Worm (Caenorhabditis elegans) whole organism, L4 larva: Measurements from ENCODE around the gene dnj-7.

Source experiments
- F37D6.2 ChIP-seq: sonication (generic microtip); optimal IDR thresholded peaks from 2 replicates; lab custom pipeline; 2016; ENCODE audit warnings: mild to moderate bottlenecking, missing genetic modification characterization, missing compliant biosample characterization
- F44E2.7 ChIP-seq: fragments of 200-800 bp; sonication (Bioruptor generic); IDR thresholded peaks from 2 replicates; pipeline ENCODE4 v2.1.2; 2022; ENCODE audit warnings: missing genetic modification characterization, missing compliant biosample characterization
- R02D3.7 ChIP-seq: fragments of 150-350 bp; sonication (generic microtip); optimal IDR thresholded peaks from 3 replicates; lab custom pipeline; 2014; ENCODE audit warnings: missing biosample characterization, missing genetic modification characterization
- T20F7.1 ChIP-seq: fragments of 200-800 bp; sonication (Bioruptor generic); optimal IDR thresholded peaks from 2 replicates; lab custom pipeline; 2018; ENCODE audit warnings: mild to moderate bottlenecking, missing genetic modification characterization, missing compliant biosample characterization
- Y105C5A.15 ChIP-seq: fragments of 200-800 bp; sonication (Bioruptor generic); IDR thresholded peaks from 2 replicates; pipeline ENCODE4 v1.3.6; 2022; ENCODE audit warnings: missing genetic modification characterization, missing compliant biosample characterization
- Y5F2A.4 ChIP-seq: fragments of 200-800 bp; sonication (Bioruptor generic); optimal IDR thresholded peaks from 2 replicates; lab custom pipeline; 2018; ENCODE audit warnings: mild to moderate bottlenecking, missing genetic modification characterization, missing compliant biosample characterization
- aha-1 ChIP-seq: fragments of 150-350 bp; peaks from one replicate; lab custom pipeline; 2014; ENCODE audit warnings: missing biosample characterization, missing genetic modification characterization
- ama-1 ChIP-seq: fragments of 150-350 bp; optimal IDR thresholded peaks from 2 replicates; lab custom pipeline; 2014; ENCODE audit warnings: inconsistent platforms, mixed read lengths
- arid-1 ChIP-seq: fragments of 200-800 bp; sonication (Bioruptor generic); conservative IDR thresholded peaks from 2 replicates; pipeline ENCODE4 v1.3.6; 2022; ENCODE audit warnings: missing genetic modification reagents, missing genetic modification characterization, missing compliant biosample characterization
- ceh-20 ChIP-seq: fragments of 200-800 bp; sonication (Bioruptor generic); IDR thresholded peaks from 2 replicates; pipeline ENCODE4 v1.3.6; 2022; ENCODE audit warnings: missing genetic modification reagents, missing genetic modification characterization, missing compliant biosample characterization
- ceh-44 ChIP-seq: fragments of 200-800 bp; sonication (Bioruptor generic); IDR thresholded peaks from 2 replicates; pipeline ENCODE4 v1.3.6; 2022; ENCODE audit warnings: missing genetic modification reagents, missing genetic modification characterization, missing compliant biosample characterization
- ceh-82 ChIP-seq: sonication (generic microtip); optimal IDR thresholded peaks from 2 replicates; lab custom pipeline; 2017; ENCODE audit warnings: missing biosample characterization, missing genetic modification characterization
- ces-1 ChIP-seq: fragments of 150-350 bp; sonication (generic microtip); optimal IDR thresholded peaks from 4 replicates; lab custom pipeline; 2014; ENCODE audit warnings: missing biosample characterization, missing genetic modification reagents, missing genetic modification characterization
- daf-19 ChIP-seq: fragments of 200-800 bp; sonication (Bioruptor generic); conservative IDR thresholded peaks from 2 replicates; pipeline ENCODE4 v1.3.6; 2022; ENCODE audit warnings: missing genetic modification characterization, missing compliant biosample characterization
- daf-8 ChIP-seq: fragments of 200-800 bp; sonication (Bioruptor generic); IDR thresholded peaks from 2 replicates; pipeline ENCODE4 v1.3.6; 2022; ENCODE audit warnings: missing genetic modification characterization, missing compliant biosample characterization
- dmd-6 ChIP-seq: fragments of 200-800 bp; sonication (Bioruptor generic); IDR thresholded peaks from 2 replicates; pipeline ENCODE4 v1.3.6; 2022; ENCODE audit warnings: missing genetic modification reagents, missing genetic modification characterization, missing compliant biosample characterization
- dmd-8 ChIP-seq: fragments of 200-800 bp; sonication (Bioruptor generic); IDR thresholded peaks from 2 replicates; pipeline ENCODE4 v1.3.6; 2022; ENCODE audit warnings: missing genetic modification characterization, missing compliant biosample characterization
- dpl-1 ChIP-seq: fragments of 150-350 bp; optimal IDR thresholded peaks from 2 replicates; lab custom pipeline; 2014; ENCODE audit warnings: missing biosample characterization, missing genetic modification reagents, missing genetic modification characterization
- duxl-1 ChIP-seq: sonication (generic microtip); optimal IDR thresholded peaks from 2 replicates; lab custom pipeline; 2016; ENCODE audit warnings: mild to moderate bottlenecking, missing genetic modification characterization, moderate library complexity, missing compliant biosample characterization; ENCODE audit not compliant: poor library complexity
- dve-1 ChIP-seq: sonication (generic microtip); optimal IDR thresholded peaks from 2 replicates; lab custom pipeline; 2017; ENCODE audit warnings: antibody characterized with exemption, mild to moderate bottlenecking, missing genetic modification characterization, missing compliant biosample characterization; ENCODE audit not compliant: insufficient read depth
- egl-43 ChIP-seq: fragments of 200-800 bp; sonication (Bioruptor generic); IDR thresholded peaks from 2 replicates; pipeline ENCODE4 v1.3.6; 2022; ENCODE audit warnings: missing genetic modification reagents, missing genetic modification characterization, missing compliant biosample characterization
- hif-1 ChIP-seq, 2 experiments: sonication (generic microtip); optimal IDR thresholded peaks; 2 replicates each; lab custom pipeline; 2016 to 2017; ENCODE audit warnings: missing compliant biosample characterization in 2 of 2, missing genetic modification characterization in 2 of 2, missing genetic modification reagents in 2 of 2, missing genotype in 2 of 2, mild to moderate bottlenecking in 1 of 2
- hlh-11 ChIP-seq: fragments of 200-800 bp; sonication (Bioruptor generic); optimal IDR thresholded peaks from 2 replicates; lab custom pipeline; 2018; ENCODE audit warnings: mild to moderate bottlenecking, missing genetic modification characterization, missing compliant biosample characterization
- hmg-1.1 ChIP-seq: fragments of 200-800 bp; sonication (Bioruptor generic); IDR thresholded peaks from 2 replicates; pipeline ENCODE4 v1.3.6; 2022; ENCODE audit warnings: missing genetic modification reagents, missing genetic modification characterization, missing compliant biosample characterization
- jun-1 ChIP-seq: fragments of 150-350 bp; optimal IDR thresholded peaks from 2 replicates; lab custom pipeline; 2014; ENCODE audit warnings: missing biosample characterization, missing genetic modification reagents, missing genetic modification characterization
- lir-3 ChIP-seq: sonication (generic microtip); optimal IDR thresholded peaks from 2 replicates; lab custom pipeline; 2016; ENCODE audit warnings: mild to moderate bottlenecking, missing genetic modification characterization, missing compliant biosample characterization
- lsy-2 ChIP-seq, 2 experiments: fragments of 150-350 bp in 1 of 2; sonication (generic microtip) in 1 of 2; optimal IDR thresholded peaks; 2 replicates each; lab custom pipeline; 2014 to 2017; ENCODE audit warnings: missing biosample characterization in 2 of 2, missing genetic modification characterization in 2 of 2
- mxl-3 ChIP-seq: fragments of 200-800 bp; sonication (Bioruptor generic); optimal IDR thresholded peaks from 2 replicates; lab custom pipeline; 2018; ENCODE audit warnings: mild to moderate bottlenecking, missing genetic modification characterization, missing compliant biosample characterization
- nhr-102 ChIP-seq: sonication (generic microtip); optimal IDR thresholded peaks from 2 replicates; lab custom pipeline; 2016; ENCODE audit warnings: mild to moderate bottlenecking, missing genetic modification characterization, moderate library complexity, missing compliant biosample characterization
- nhr-111 ChIP-seq: fragments of 200-800 bp; sonication (Bioruptor generic); optimal IDR thresholded peaks from 2 replicates; lab custom pipeline; 2018; ENCODE audit warnings: mild to moderate bottlenecking, missing genetic modification characterization, missing compliant biosample characterization
- nhr-25 ChIP-seq: sonication (generic microtip); optimal IDR thresholded peaks from 2 replicates; lab custom pipeline; 2017; ENCODE audit warnings: missing genetic modification characterization, mild to moderate bottlenecking, missing compliant biosample characterization, antibody characterized with exemption, moderate library complexity, borderline replicate concordance; ENCODE audit not compliant: insufficient read depth
- nhr-48 ChIP-seq: sonication (generic microtip); optimal IDR thresholded peaks from 2 replicates; lab custom pipeline; 2016; ENCODE audit warnings: mild to moderate bottlenecking, missing genetic modification characterization, missing compliant biosample characterization
- nhr-77 ChIP-seq: fragments of 150-350 bp; optimal IDR thresholded peaks from 2 replicates; lab custom pipeline; 2014; ENCODE audit warnings: missing biosample characterization, missing genetic modification characterization
- php-3 ChIP-seq: fragments of 200-800 bp; sonication (Bioruptor generic); IDR thresholded peaks from 2 replicates; pipeline ENCODE4 v1.3.6; 2022; ENCODE audit warnings: missing genetic modification reagents, missing genetic modification characterization, missing compliant biosample characterization
- pqm-1 ChIP-seq: sonication (generic microtip); optimal IDR thresholded peaks from 2 replicates; lab custom pipeline; 2017; ENCODE audit warnings: missing biosample characterization, missing genetic modification characterization
- sdz-12 ChIP-seq: fragments of 200-800 bp; sonication (Bioruptor generic); optimal IDR thresholded peaks from 2 replicates; lab custom pipeline; 2018; ENCODE audit warnings: mild to moderate bottlenecking, missing genetic modification characterization, missing compliant biosample characterization
- set-16 ChIP-seq: fragments of 200-800 bp; sonication (Bioruptor generic); IDR thresholded peaks from 2 replicates; pipeline ENCODE4 v1.3.6; 2022; ENCODE audit warnings: missing genetic modification reagents, missing genetic modification characterization, missing compliant biosample characterization
- unc-62 ChIP-seq, 3 experiments: fragments of 150-350 bp in 1 of 3; sonication (generic microtip); optimal IDR thresholded peaks in 2 of 3; peaks in 1 of 3; 1 replicate in 1 of 3; 2 replicates in 2 of 3; lab custom pipeline; 2014 to 2017; ENCODE audit warnings: missing biosample characterization in 3 of 3, missing genetic modification characterization in 3 of 3, missing genetic modification reagents in 3 of 3, missing genotype in 1 of 3
- zfp-3 ChIP-seq: fragments of 200-800 bp; sonication (Bioruptor generic); conservative IDR thresholded peaks from 2 replicates; pipeline ENCODE4 v1.3.6; 2022; ENCODE audit warnings: missing genetic modification reagents, missing genetic modification characterization, missing compliant biosample characterization
- ztf-11 ChIP-seq: fragments of 150-350 bp; optimal IDR thresholded peaks from 2 replicates; lab custom pipeline; 2014; ENCODE audit warnings: missing biosample characterization, missing genetic modification characterization

Gene dnj-7

ce11 chrX:7181627-7182026 is 12.7 kb upstream of the dnj-7 start (continued):
- TF ChIP-seq mxl-3 (GFP tag; lab: Kevin White, UChicago) (peak; percentile 90), nhr-25 (peak; percentile 91), jun-1 (peak; percentile 97), dmd-6 (peak; percentile 89), R02D3.7 (no peak), ama-1 (lab: Kevin White, UChicago) (no peak), daf-19 (no peak), F44E2.7 (GFP tag; lab: Robert Waterston, UW) (no peak), dpl-1 (GFP tag; lab: Kevin White, UChicago) (peak; percentile 66), nhr-102 (tag; lab: Kevin White, UChicago) (peak; percentile 98), php-3 (GFP tag; lab: Robert Waterston, UW) (peak; percentile 89)

DNA sequence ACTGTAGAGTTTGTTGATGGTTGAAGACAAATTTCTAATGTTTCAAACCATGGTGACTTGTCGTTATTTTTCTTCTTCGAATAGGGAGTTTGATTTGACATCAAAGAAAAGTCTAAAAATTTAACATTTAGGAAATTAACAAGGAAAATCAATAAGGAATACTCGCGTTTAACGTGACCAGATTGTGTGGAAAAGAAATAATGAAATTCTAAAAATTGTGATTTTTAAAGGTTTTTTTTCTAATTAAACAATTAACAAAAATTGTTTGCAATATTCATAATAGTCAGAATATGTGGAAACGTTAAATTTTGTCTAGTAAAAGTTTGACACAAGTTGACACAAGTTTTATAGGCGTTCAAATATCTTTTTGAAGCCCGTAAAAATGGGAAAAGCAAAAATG is 6.8 kb upstream of the dnj-7 start, which contains the start of gene C55B6.4:
TSS of gene C55B6.4 (minus strand) at position 101 of the 400 bp plus-strand sequence.
- TF ChIP-seq aha-1 (tag; lab: Kevin White, UChicago) (peak; percentile 66), hmg-1.1 (GFP tag; lab: Robert Waterston, UW) (no peak), dmd-6 (no peak), duxl-1 (tag; lab: Kevin White, UChicago) (no peak), ceh-44 (GFP tag; lab: Robert Waterston, UW) (no peak), lir-3 (tag; lab: Kevin White, UChicago) (no peak)

- TF ChIP-seq F44E2.7 (GFP tag; lab: Robert Waterston, UW), result no peak
- TF ChIP-seq lir-3 (tag; lab: Kevin White, UChicago), result no peak
- TF ChIP-seq daf-19, result no peak
- no peak for TF ChIP-seq ceh-20 (GFP tag; lab: Robert Waterston, UW)
- no peak for TF ChIP-seq ces-1 (GFP tag; lab: Kevin White, UChicago)
- no peak for TF ChIP-seq arid-1 (GFP tag; lab: Robert Waterston, UW)
- TF ChIP-seq F37D6.2 (tag; lab: Kevin White, UChicago), result no peak
- no peak for TF ChIP-seq mxl-3 (GFP tag; lab: Kevin White, UChicago)
- no peak for TF ChIP-seq nhr-25
- no peak for TF ChIP-seq sdz-12
- TF ChIP-seq hif-1 (tag; optimal IDR thresholded peaks at IDR 0.05; lab: Kevin White, UChicago), result no peak
- no peak for TF ChIP-seq daf-8 (GFP tag; lab: Robert Waterston, UW)
- no peak for TF ChIP-seq ztf-11 (tag; lab: Kevin White, UChicago)
Measured at ce11 chrX:7191882-7192281, 2.5 kb upstream of the dnj-7 start, which contains the start of gene C55B6.7. TSS of gene C55B6.7 (minus strand) at chrX:7191982.

- peak in 1 of 2 experiments; percentile 76 for TF ChIP-seq unc-62 (GFP tag; optimal IDR thresholded peaks at IDR 0.05 in 1 of 2; lab: Kevin White, UChicago)
- TF ChIP-seq unc-62 (tag; optimal IDR thresholded peaks at IDR 0.05; lab: Kevin White, UChicago), result no peak
- TF ChIP-seq aha-1 (tag; lab: Kevin White, UChicago), result peak; percentile 91
- no peak for TF ChIP-seq Y5F2A.4 (GFP tag; lab: Kevin White, UChicago)
Measured at ce11 chrX:7199831-7200414, 5.6 kb downstream of the dnj-7 start, which contains the start of gene C55B6.1. TSS of gene C55B6.1 (plus strand) at chrX:7200364.

- TF ChIP-seq arid-1 (GFP tag; lab: Robert Waterston, UW) (no peak), dve-1 (peak; percentile 55), ceh-44 (GFP tag; lab: Robert Waterston, UW) (no peak), lsy-2 (tag; optimal IDR thresholded peaks at IDR 0.05; lab: Kevin White, UChicago) (no peak), nhr-77 (tag; lab: Kevin White, UChicago) (peak; percentile 33), dmd-8 (no peak), aha-1 (tag; lab: Kevin White, UChicago) (peak; percentile 29), unc-62 (GFP tag; optimal IDR thresholded peaks at IDR 0.05 in 1 of 2; lab: Kevin White, UChicago) (peak in 1 of 2 experiments; percentile 87), unc-62 (tag; optimal IDR thresholded peaks at IDR 0.05; lab: Kevin White, UChicago) (no peak), hlh-11 (tag; lab: Kevin White, UChicago) (peak; percentile 71), nhr-48 (tag; lab: Kevin White, UChicago) (peak; percentile 58), php-3 (GFP tag; lab: Robert Waterston, UW) (0 out of 2 replicates have a peak, but pooled peaks have one; percentile 40), set-16 (no peak), ceh-82 (tag; lab: Kevin White, UChicago) (no peak), ama-1 (lab: Kevin White, UChicago) (no peak), ztf-11 (tag; lab: Kevin White, UChicago) (no peak), pqm-1 (tag; lab: Kevin White, UChicago) (peak; percentile 89), nhr-111 (no peak), egl-43 (GFP tag; lab: Robert Waterston, UW) (no peak), zfp-3 (0 out of 2 replicates have a peak, but pooled peaks have one; percentile 32), T20F7.1 (GFP tag; lab: Kevin White, UChicago) (no peak), nhr-25 (no peak), Y105C5A.15 (GFP tag; lab: Robert Waterston, UW) (no peak)
Measured at ce11 chrX:7200475-7200874, 6.1 kb downstream of the dnj-7 start.
